Fruit fly (Drosophila melanogaster) whole organism, prepupa: Measurements from ENCODE around the gene Rbf2.

ENCODE experiments used
- Blimp-1 ChIP-seq: fragments of 200-800 bp; sonication (Bioruptor generic); optimal IDR thresholded peaks from 3 replicates; lab custom pipeline; 2017; ENCODE audit warnings: missing biosample characterization, missing genetic modification characterization, mild to moderate bottlenecking, moderate library complexity, missing genetic modification reagents
- CG10631 ChIP-seq: fragments of 200-800 bp; sonication (Bioruptor generic); optimal IDR thresholded peaks from 2 replicates; lab custom pipeline; 2016; ENCODE audit warnings: missing biosample characterization, missing genetic modification characterization
- CG11762 ChIP-seq: fragments of 200-800 bp; sonication (Bioruptor generic); optimal IDR thresholded peaks from 3 replicates; lab custom pipeline; 2016; ENCODE audit warnings: missing biosample characterization, missing genetic modification characterization; ENCODE audit not compliant: insufficient read depth
- CG11902 ChIP-seq: fragments of 200-800 bp; sonication (Bioruptor generic); optimal IDR thresholded peaks from 3 replicates; lab custom pipeline; 2016; ENCODE audit warnings: missing biosample characterization, missing genetic modification characterization
- CG15336 ChIP-seq: fragments of 200-800 bp; sonication (Bioruptor generic); IDR thresholded peaks from 2 replicates; pipeline ENCODE4 v1.3.6; 2022; ENCODE audit warnings: missing biosample characterization, missing genetic modification characterization
- CG16779 ChIP-seq: fragments of 200-800 bp; sonication (Bioruptor generic); optimal IDR thresholded peaks from 3 replicates; lab custom pipeline; 2017; ENCODE audit warnings: missing biosample characterization, mild to moderate bottlenecking, missing genetic modification characterization
- CG31627 ChIP-seq: fragments of 200-800 bp; sonication (Bioruptor generic); optimal IDR thresholded peaks from 3 replicates; lab custom pipeline; 2016; ENCODE audit warnings: missing biosample characterization, missing genetic modification characterization
- CG3919 ChIP-seq: fragments of 200-800 bp; sonication (Bioruptor generic); optimal IDR thresholded peaks from 3 replicates; lab custom pipeline; 2016; ENCODE audit warnings: missing biosample characterization, missing genetic modification characterization
- CG4318 ChIP-seq: fragments of 200-800 bp; sonication (Bioruptor generic); optimal IDR thresholded peaks from 3 replicates; lab custom pipeline; 2017; ENCODE audit warnings: missing biosample characterization, mild to moderate bottlenecking, missing genetic modification characterization
- CG6163 ChIP-seq: fragments of 200-800 bp; sonication (Bioruptor generic); IDR thresholded peaks from 3 replicates; pipeline ENCODE4 v1.3.6; 2022; ENCODE audit warnings: missing biosample characterization, missing genetic modification characterization
- CG6276 ChIP-seq: fragments of 200-800 bp; sonication (Bioruptor generic); optimal IDR thresholded peaks from 2 replicates; lab custom pipeline; 2017; ENCODE audit warnings: missing biosample characterization, mild to moderate bottlenecking, missing genetic modification characterization
- CG6808 ChIP-seq: fragments of 200-800 bp; sonication (Bioruptor generic); optimal IDR thresholded peaks from 3 replicates; lab custom pipeline; 2017; ENCODE audit warnings: missing biosample characterization, missing genetic modification characterization, mild to moderate bottlenecking, moderate library complexity, missing genetic modification reagents
- CG6854 ChIP-seq: fragments of 200-800 bp; sonication (Bioruptor generic); optimal IDR thresholded peaks from 2 replicates; lab custom pipeline; 2017; ENCODE audit warnings: missing biosample characterization, mild to moderate bottlenecking, missing genetic modification characterization
- CG7368 ChIP-seq: fragments of 200-800 bp; sonication (Bioruptor generic); optimal IDR thresholded peaks from 3 replicates; lab custom pipeline; 2016; ENCODE audit warnings: missing biosample characterization, missing genetic modification characterization
- CG8119 ChIP-seq: fragments of 200-800 bp; sonication (Bioruptor generic); IDR thresholded peaks from 3 replicates; pipeline ENCODE4 v1.3.6; 2022; ENCODE audit warnings: missing biosample characterization, missing genetic modification characterization
- CG8319 ChIP-seq: fragments of 200-800 bp; sonication (Bioruptor generic); optimal IDR thresholded peaks from 3 replicates; lab custom pipeline; 2016; ENCODE audit warnings: missing biosample characterization, missing genetic modification characterization
- CG8632 ChIP-seq: fragments of 200-800 bp; sonication (Bioruptor generic); optimal IDR thresholded peaks from 3 replicates; lab custom pipeline; 2016; ENCODE audit warnings: missing biosample characterization, missing genetic modification characterization
- Eip75B ChIP-seq: fragments of 200-800 bp; sonication (Bioruptor generic); optimal IDR thresholded peaks from 3 replicates; lab custom pipeline; 2016; ENCODE audit warnings: missing biosample characterization, missing genetic modification characterization
- Eip78C ChIP-seq: fragments of 200-800 bp; sonication (Bioruptor generic); peaks from one replicate; lab custom pipeline; 2016; ENCODE audit warnings: missing biosample characterization, missing genetic modification characterization
- Eip93F ChIP-seq: fragments of 200-800 bp; sonication (Bioruptor generic); optimal IDR thresholded peaks from 2 replicates; lab custom pipeline; 2016; ENCODE audit warnings: missing biosample characterization, mild to moderate bottlenecking, missing genetic modification characterization
- Ets21C ChIP-seq: fragments of 200-800 bp; sonication (Bioruptor generic); optimal IDR thresholded peaks from 3 replicates; lab custom pipeline; 2016; ENCODE audit warnings: missing biosample characterization, missing genetic modification characterization
- Hr38 ChIP-seq: sonication (Bioruptor generic); optimal IDR thresholded peaks from 2 replicates; lab custom pipeline; 2016; ENCODE audit warnings: missing biosample characterization, missing genetic modification characterization
- Lpt ChIP-seq: fragments of 200-800 bp; sonication (Bioruptor generic); optimal IDR thresholded peaks from 3 replicates; lab custom pipeline; 2016; ENCODE audit warnings: missing biosample characterization, missing genetic modification characterization
- Met ChIP-seq: fragments of 200-800 bp; sonication (Bioruptor generic); optimal IDR thresholded peaks from 3 replicates; lab custom pipeline; 2016; ENCODE audit warnings: missing biosample characterization, missing genetic modification characterization
- OdsH ChIP-seq: fragments of 200-800 bp; sonication (Bioruptor generic); optimal IDR thresholded peaks from 3 replicates; lab custom pipeline; 2016; ENCODE audit warnings: missing biosample characterization, missing genetic modification characterization
- Smox ChIP-seq: fragments of 200-800 bp; sonication (Bioruptor generic); optimal IDR thresholded peaks from 3 replicates; lab custom pipeline; 2016; ENCODE audit warnings: missing biosample characterization, missing genetic modification characterization
- Sox102F ChIP-seq: fragments of 200-800 bp; sonication (Bioruptor generic); optimal IDR thresholded peaks from 2 replicates; lab custom pipeline; 2016; ENCODE audit warnings: missing biosample characterization, mild to moderate bottlenecking, missing genetic modification characterization
- Sox14 ChIP-seq: fragments of 200-800 bp; sonication (Bioruptor generic); optimal IDR thresholded peaks from 3 replicates; lab custom pipeline; 2016; ENCODE audit warnings: missing biosample characterization, missing genetic modification characterization
- achi ChIP-seq: fragments of 200-800 bp; sonication (Bioruptor generic); optimal IDR thresholded peaks from 3 replicates; lab custom pipeline; 2016; ENCODE audit warnings: missing biosample characterization, missing genetic modification characterization
- dac ChIP-seq: fragments of 200-800 bp; sonication (Bioruptor generic); optimal IDR thresholded peaks from 2 replicates; lab custom pipeline; 2017; ENCODE audit warnings: missing biosample characterization, mild to moderate bottlenecking, missing genetic modification characterization
- dsx ChIP-seq: fragments of 200-800 bp; optimal IDR thresholded peaks from 3 replicates; lab custom pipeline; 2019; ENCODE audit warnings: missing biosample characterization, mild to moderate bottlenecking, missing genetic modification characterization, moderate library complexity; ENCODE audit not compliant: poor library complexity, severe bottlenecking
- eg ChIP-seq: fragments of 200-800 bp; sonication (Bioruptor generic); IDR thresholded peaks from 3 replicates; pipeline ENCODE4 v1.3.6; 2022; ENCODE audit warnings: missing biosample characterization, missing genetic modification characterization
- fkh ChIP-seq: fragments of 200-800 bp; sonication (Bioruptor generic); optimal IDR thresholded peaks from 3 replicates; lab custom pipeline; 2017; ENCODE audit warnings: missing biosample characterization, mild to moderate bottlenecking, missing genetic modification characterization, moderate library complexity
- net ChIP-seq: fragments of 200-800 bp; sonication (Bioruptor generic); optimal IDR thresholded peaks from 3 replicates; lab custom pipeline; 2016; ENCODE audit warnings: missing biosample characterization, missing genetic modification characterization
- pdm3 ChIP-seq: fragments of 200-800 bp; sonication (Bioruptor generic); optimal IDR thresholded peaks from 3 replicates; lab custom pipeline; 2016; ENCODE audit warnings: missing biosample characterization, missing genetic modification characterization
- salr ChIP-seq, 2 experiments: fragments of 200-800 bp; sonication (Bioruptor generic); optimal IDR thresholded peaks; 3 replicates each; lab custom pipeline; 2016 to 2018; ENCODE audit warnings: missing biosample characterization in 2 of 2, missing genetic modification characterization in 2 of 2, mild to moderate bottlenecking in 1 of 2
- spab ChIP-seq: fragments of 200-800 bp; sonication (Bioruptor generic); optimal IDR thresholded peaks from 2 replicates; lab custom pipeline; 2017; ENCODE audit warnings: missing biosample characterization, mild to moderate bottlenecking, missing genetic modification characterization, missing genetic modification reagents
- ss ChIP-seq, 2 experiments: fragments of 200-800 bp; sonication (Bioruptor generic); optimal IDR thresholded peaks; 2 replicates in 1 of 2; 3 replicates in 1 of 2; lab custom pipeline; 2017 to 2018; ENCODE audit warnings: mild to moderate bottlenecking in 2 of 2, missing biosample characterization in 2 of 2, missing genetic modification characterization in 2 of 2, moderate library complexity in 1 of 2
- svp ChIP-seq: fragments of 200-800 bp; sonication (Bioruptor generic); peaks from one replicate; lab custom pipeline; 2016; ENCODE audit warnings: missing biosample characterization, missing genetic modification characterization
- topi ChIP-seq: fragments of 200-800 bp; sonication (Bioruptor generic); optimal IDR thresholded peaks from 3 replicates; lab custom pipeline; 2016; ENCODE audit warnings: missing biosample characterization, missing genetic modification characterization
- vri ChIP-seq: fragments of 200-800 bp; sonication (Bioruptor generic); optimal IDR thresholded peaks from 3 replicates; lab custom pipeline; 2016; ENCODE audit warnings: missing biosample characterization, mild to moderate bottlenecking, missing genetic modification characterization

Rbf2 gene

DNA sequence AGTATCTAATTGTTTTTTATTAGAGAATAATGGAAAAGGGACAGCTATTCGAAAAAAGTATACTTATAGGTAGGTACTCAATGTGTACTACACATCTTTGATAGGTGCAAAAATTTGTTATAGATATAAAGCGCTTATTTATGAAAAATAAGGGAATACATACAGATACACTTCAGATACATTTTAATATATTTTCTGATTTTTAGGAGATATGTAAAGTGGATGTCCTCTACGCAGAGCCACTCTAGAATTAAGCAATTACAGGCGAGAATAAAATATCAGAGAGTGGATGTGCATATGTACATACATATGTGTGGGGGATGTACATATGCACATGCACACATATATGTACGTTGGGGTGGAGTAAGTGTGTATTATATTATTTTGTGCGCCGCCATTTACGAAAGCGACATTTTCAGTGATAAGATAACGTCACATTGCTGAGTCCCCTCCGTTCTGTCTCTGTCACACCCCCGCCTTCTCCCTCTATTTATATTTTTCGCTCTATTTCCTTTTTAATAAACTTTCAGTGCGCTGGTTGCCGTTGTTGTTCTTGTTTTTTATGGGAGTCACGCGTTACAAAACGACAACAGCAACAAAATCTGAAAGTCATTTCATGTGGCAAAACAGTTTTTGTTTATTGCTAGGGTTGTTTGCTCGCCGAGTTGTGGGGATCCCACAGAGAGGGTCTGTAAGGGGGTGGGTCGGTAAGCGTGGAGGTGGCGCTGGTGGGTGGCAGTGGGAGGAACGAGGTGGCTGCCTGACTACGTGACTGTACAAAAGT, 39.6 kb downstream of the Rbf2 start:
- TF ChIP-seq pdm3 (GFP tag; lab: Kevin White, UChicago), result no peak
- peak; percentile 61 for TF ChIP-seq vri
- no peak for TF ChIP-seq Smox (GFP tag; lab: Kevin White, UChicago)
- no peak for TF ChIP-seq CG8632
- no peak for TF ChIP-seq CG6808 (GFP tag; lab: Kevin White, UChicago)
- no peak for TF ChIP-seq Sox102F (GFP tag; lab: Kevin White, UChicago)
- no peak for TF ChIP-seq CG3919
- TF ChIP-seq CG6276 (GFP tag; lab: Kevin White, UChicago), result no peak
- TF ChIP-seq net (GFP tag; lab: Kevin White, UChicago), result no peak
- TF ChIP-seq CG7368 (GFP tag; lab: Kevin White, UChicago), result no peak
- TF ChIP-seq Eip78C, result peak; percentile 58
- TF ChIP-seq CG15336 (GFP tag; lab: Robert Waterston, UW), result 0 out of 2 replicates have a peak, but pooled peaks have one; percentile 14
- 0 out of 3 replicates have a peak, but pooled peaks have one; percentile 6 for TF ChIP-seq eg (GFP tag; lab: Robert Waterston, UW)
- TF ChIP-seq Sox14 (GFP tag; lab: Kevin White, UChicago), result no peak
- no peak for TF ChIP-seq dsx (GFP tag; lab: Kevin White, UChicago)
- TF ChIP-seq spab, result no peak
- TF ChIP-seq CG11902, result no peak
- TF ChIP-seq CG6854 (GFP tag; lab: Kevin White, UChicago), result no peak
- no peak for TF ChIP-seq Blimp-1 (GFP tag; lab: Kevin White, UChicago)
- TF ChIP-seq CG31627, result no peak
- TF ChIP-seq topi (GFP tag; lab: Kevin White, UChicago), result no peak
- peak in 1 of 2 experiments; percentile 6 for TF ChIP-seq ss (GFP tag; optimal IDR thresholded peaks at IDR 0.05; lab: Kevin White, UChicago)
- no peak for TF ChIP-seq Ets21C (GFP tag; lab: Kevin White, UChicago)
- TF ChIP-seq CG16779 (tag; lab: Kevin White, UChicago), result peak; percentile 23
- peak; percentile 61 for TF ChIP-seq Eip93F (GFP tag; lab: Kevin White, UChicago)
- no peak for TF ChIP-seq salr (GFP tag; optimal IDR thresholded peaks at IDR 0.05; lab: Kevin White, UChicago)
- no peak for TF ChIP-seq Eip75B (GFP tag; lab: Kevin White, UChicago)
- no peak for TF ChIP-seq OdsH
- no peak for TF ChIP-seq CG4318
- TF ChIP-seq achi (GFP tag; lab: Kevin White, UChicago), result no peak
- TF ChIP-seq CG10631 (GFP tag; lab: Kevin White, UChicago), result no peak
- no peak for TF ChIP-seq Hr38 (GFP tag; lab: Kevin White, UChicago)
- TF ChIP-seq CG11762 (GFP tag; lab: Kevin White, UChicago), result no peak
- TF ChIP-seq Met (GFP tag; lab: Kevin White, UChicago), result peak; percentile 9
- TF ChIP-seq CG8119, result 0 out of 3 replicates have a peak, but pooled peaks have one; percentile 34
- TF ChIP-seq dac (GFP tag; lab: Kevin White, UChicago), result no peak
- TF ChIP-seq fkh (GFP tag; lab: Kevin White, UChicago), result peak; percentile 90
- TF ChIP-seq svp, result peak; percentile 62
- TF ChIP-seq CG6163 (GFP tag; lab: Robert Waterston, UW), result peak; percentile 22; the same call in 1 of the 3 replicates
- no peak for TF ChIP-seq Lpt

DNA sequence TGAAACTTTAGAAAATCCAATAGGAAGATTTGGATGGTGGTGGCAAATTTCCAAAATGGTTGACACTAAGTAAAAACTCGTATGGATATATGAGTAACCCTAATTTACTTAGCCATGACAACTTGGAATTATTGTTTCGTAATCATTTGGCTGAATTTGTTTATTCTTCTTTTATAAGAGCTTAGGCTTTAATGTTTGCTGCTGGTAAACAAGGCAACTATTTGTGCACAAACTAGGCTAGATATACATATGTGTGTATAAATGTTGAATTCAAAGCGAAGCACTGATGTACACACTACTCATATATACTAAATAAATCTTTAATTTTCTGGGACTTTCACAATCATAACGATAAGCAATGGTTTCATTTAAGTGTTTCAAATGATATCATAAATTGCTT, 40.7 kb downstream of the Rbf2 start:
- TF ChIP-seq fkh (GFP tag; lab: Kevin White, UChicago) (peak; percentile 81), CG8319 (no peak)
